Fruit fly (Drosophila melanogaster): ENCODE data around the gene CG6843.

The CG6843 gene

DNA sequence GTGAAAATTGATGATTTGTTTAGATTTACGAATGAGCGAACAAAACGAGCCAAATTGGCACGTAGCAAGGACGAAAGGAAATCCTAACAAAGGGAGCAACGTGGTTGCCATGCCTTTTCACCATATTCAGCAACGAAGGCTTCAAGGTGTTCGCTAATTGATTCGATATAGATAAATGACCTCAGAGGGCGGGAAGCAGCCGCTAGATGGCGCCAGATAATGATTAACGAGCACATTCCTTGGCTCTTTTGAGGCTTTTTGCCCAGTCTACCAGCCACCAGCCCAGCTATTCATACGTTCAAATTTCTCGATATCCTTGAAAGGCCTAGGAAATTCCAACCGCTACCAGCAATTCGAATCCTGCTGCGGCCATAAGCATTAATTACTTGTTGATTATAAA is 15.1 kb downstream of the CG6843 start:
- no peak for TF ChIP-seq CG6276 (GFP tag; optimal IDR thresholded peaks at IDR 0.05)
- no peak for TF ChIP-seq lz (GFP tag; optimal IDR thresholded peaks at IDR 0.05)
- TF ChIP-seq CG6808 (GFP tag; optimal IDR thresholded peaks at IDR 0.05): no peak
- no peak for TF ChIP-seq CG31627 (GFP tag; optimal IDR thresholded peaks at IDR 0.05)
- no peak for TF ChIP-seq Hr38 (GFP tag; optimal IDR thresholded peaks at IDR 0.05)
- TF ChIP-seq CG6792 (GFP tag; optimal IDR thresholded peaks at IDR 0.05): no peak
- no peak for TF ChIP-seq CG11762 (GFP tag; optimal IDR thresholded peaks at IDR 0.05; ENCODE audit: insufficient read depth)
- no peak for TF ChIP-seq dac (GFP tag; optimal IDR thresholded peaks at IDR 0.05)
- no peak for TF ChIP-seq CG9139 (GFP tag; optimal IDR thresholded peaks at IDR 0.05)
- TF ChIP-seq cyc (GFP tag; optimal IDR thresholded peaks at IDR 0.05): no peak
- TF ChIP-seq CG1621 (tag; optimal IDR thresholded peaks at IDR 0.05): no peak
- TF ChIP-seq Gug (GFP tag; IDR thresholded peaks at IDR 0.05): no peak
- no peak for TF ChIP-seq Sox14 (GFP tag; optimal IDR thresholded peaks at IDR 0.05)
- TF ChIP-seq Met (GFP tag; optimal IDR thresholded peaks at IDR 0.05): no peak
- no peak for TF ChIP-seq OdsH (GFP tag; optimal IDR thresholded peaks at IDR 0.05)
- no peak for TF ChIP-seq net (GFP tag; optimal IDR thresholded peaks at IDR 0.05)
- no peak for TF ChIP-seq esn (GFP tag; optimal IDR thresholded peaks at IDR 0.05)
- TF ChIP-seq fd85E (GFP tag; optimal IDR thresholded peaks at IDR 0.05): no peak
- no peak for TF ChIP-seq CG10631 (GFP tag; optimal IDR thresholded peaks at IDR 0.05)
- no peak for TF ChIP-seq CG8319 (GFP tag; optimal IDR thresholded peaks at IDR 0.05)

DNA sequence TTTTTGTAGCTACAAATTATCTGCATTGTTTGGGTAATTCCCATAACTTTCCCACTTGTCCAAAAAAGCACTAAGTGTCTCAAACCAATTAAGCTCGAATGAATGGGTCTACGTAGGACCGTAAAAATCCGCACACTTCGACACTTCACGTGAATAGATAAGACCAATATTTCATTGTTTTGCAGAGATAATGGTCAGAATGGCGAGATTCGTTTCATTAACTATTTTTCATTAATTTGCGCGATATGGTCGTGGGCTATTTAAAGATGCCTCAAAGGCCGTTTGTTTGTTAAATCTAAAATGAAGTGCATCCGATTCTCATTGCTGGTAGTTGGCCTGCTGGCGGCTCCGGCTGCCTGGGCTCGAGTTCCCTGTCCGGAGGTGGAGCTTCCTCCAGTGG is 15.9 kb downstream of the CG6843 start, which contains the start of gene CG6839:
Gene CG6839 (plus strand): TSS at position 301 of the 400 bp plus-strand sequence.
- TF ChIP-seq Blimp-1 (GFP tag; optimal IDR thresholded peaks at IDR 0.05) (no peak), Eip93F (GFP tag; optimal IDR thresholded peaks at IDR 0.05) (no peak), CG9139 (GFP tag; optimal IDR thresholded peaks at IDR 0.05) (no peak), esn (GFP tag; optimal IDR thresholded peaks at IDR 0.05) (no peak), CG31627 (GFP tag; optimal IDR thresholded peaks at IDR 0.05) (no peak), spab (GFP tag; optimal IDR thresholded peaks at IDR 0.05) (no peak), CG10669 (GFP tag; optimal IDR thresholded peaks at IDR 0.05) (no peak), pdm3 (GFP tag; optimal IDR thresholded peaks at IDR 0.05) (no peak), CG16779 (tag; optimal IDR thresholded peaks at IDR 0.05) (no peak), OdsH (GFP tag; optimal IDR thresholded peaks at IDR 0.05) (no peak), fd85E (GFP tag; optimal IDR thresholded peaks at IDR 0.05) (no peak), Hr4 (GFP tag; optimal IDR thresholded peaks at IDR 0.05) (no peak), fkh (GFP tag; optimal IDR thresholded peaks at IDR 0.05) (no peak)

DNA sequence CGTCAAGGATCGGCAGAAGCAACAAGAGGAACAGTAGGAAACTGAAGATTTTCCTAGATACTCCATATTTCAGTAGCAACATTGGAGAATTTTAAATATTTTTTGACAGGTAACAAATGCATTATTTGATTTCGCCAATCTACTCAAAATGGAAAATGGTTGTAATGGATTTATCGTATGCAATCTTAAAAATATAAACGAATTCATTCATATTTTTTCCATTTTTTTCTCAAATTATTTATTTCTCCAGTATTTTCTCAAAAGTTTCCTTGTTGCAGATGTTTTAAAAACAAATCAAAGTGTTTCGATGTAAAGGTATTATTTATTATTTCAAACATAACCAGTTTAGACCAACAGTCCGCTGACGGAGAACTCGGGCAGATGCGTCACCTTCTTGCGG is 18.8 kb downstream of the CG6843 start, which contains the start of gene CG18223:
Gene CG18223 (minus strand): TSS at position 101 of the 400 bp plus-strand sequence.
- TF ChIP-seq CG7368 (GFP tag; optimal IDR thresholded peaks at IDR 0.05) (no peak), CG32006 (GFP tag; optimal IDR thresholded peaks at IDR 0.05) (no peak), topi (GFP tag; optimal IDR thresholded peaks at IDR 0.05) (no peak), vri (GFP tag; optimal IDR thresholded peaks at IDR 0.05) (no peak), Met (GFP tag; optimal IDR thresholded peaks at IDR 0.05) (no peak), CG3919 (GFP tag; optimal IDR thresholded peaks at IDR 0.05) (no peak), CG16779 (tag; optimal IDR thresholded peaks at IDR 0.05) (no peak), CG15336 (GFP tag; IDR thresholded peaks at IDR 0.05) (no peak), CG11762 (GFP tag; optimal IDR thresholded peaks at IDR 0.05; ENCODE audit: insufficient read depth) (no peak), svp (GFP tag) (no peak), CG34406 (GFP tag; optimal IDR thresholded peaks at IDR 0.05) (no peak), CG8632 (GFP tag; optimal IDR thresholded peaks at IDR 0.05) (no peak), Sox15 (GFP tag; optimal IDR thresholded peaks at IDR 0.05) (no peak)

DNA sequence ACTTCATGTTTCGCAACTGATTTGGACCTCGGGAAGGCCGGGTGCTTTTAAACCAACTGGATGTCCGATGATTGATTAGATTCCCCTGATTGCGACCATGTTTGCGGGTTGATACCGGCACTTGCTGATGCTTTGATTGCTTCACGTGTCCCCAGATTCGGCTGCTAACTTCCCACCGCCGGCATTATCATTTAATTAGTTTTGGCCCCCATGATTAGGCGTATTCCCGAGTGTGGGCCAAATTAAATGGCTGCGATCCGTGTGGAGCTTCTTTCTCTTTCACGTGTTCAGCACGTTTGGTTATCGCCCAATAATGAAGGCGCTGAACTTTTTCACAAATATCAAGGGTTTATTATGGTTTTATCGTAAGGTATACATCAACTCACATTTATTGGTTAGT is 20.7 kb downstream of the CG6843 start, which contains the start of gene CG3819:
Gene CG3819 (minus strand): TSS at position 23 of the 400 bp plus-strand sequence.
- TF ChIP-seq net (GFP tag; optimal IDR thresholded peaks at IDR 0.05): no peak
- no peak for TF ChIP-seq Gug (GFP tag; IDR thresholded peaks at IDR 0.05)
- no peak for TF ChIP-seq CG16779 (tag; optimal IDR thresholded peaks at IDR 0.05)
- TF ChIP-seq fd59A (GFP tag; optimal IDR thresholded peaks at IDR 0.05): no peak
- TF ChIP-seq Ets96B (tag; optimal IDR thresholded peaks at IDR 0.05): no peak
- TF ChIP-seq CG8632 (GFP tag; optimal IDR thresholded peaks at IDR 0.05): no peak
- no peak for TF ChIP-seq CG6163 (GFP tag; IDR thresholded peaks at IDR 0.05)
- no peak for TF ChIP-seq CG1621 (tag; optimal IDR thresholded peaks at IDR 0.05)
- TF ChIP-seq vri (GFP tag; optimal IDR thresholded peaks at IDR 0.05): no peak
- TF ChIP-seq pdm3 (GFP tag; optimal IDR thresholded peaks at IDR 0.05): no peak
- TF ChIP-seq eg (GFP tag; IDR thresholded peaks at IDR 0.05): no peak
- TF ChIP-seq Sox14 (GFP tag; optimal IDR thresholded peaks at IDR 0.05): no peak

Measured in whole organism, prepupa.